Fruit fly (Drosophila melanogaster): ENCODE results near the gene dpr8.

DNA sequence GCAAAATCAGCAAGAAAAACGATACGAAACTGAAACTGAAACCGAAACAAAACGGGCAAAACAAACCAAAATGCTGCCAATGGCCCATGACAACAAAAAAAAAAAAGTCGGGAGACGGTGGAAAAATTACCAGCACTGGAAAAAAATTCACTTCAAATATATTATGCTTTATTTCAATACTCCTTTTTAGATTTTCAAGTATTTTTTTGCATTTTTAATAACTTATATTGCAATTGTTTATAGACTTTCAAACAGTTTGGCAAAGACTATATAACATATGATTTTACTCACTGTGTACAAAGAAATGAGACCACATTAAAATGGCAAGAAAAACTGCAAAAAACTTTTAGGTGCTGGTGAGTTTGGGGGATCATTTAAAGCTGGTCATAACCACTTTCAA lies 179.0 kb downstream of the dpr8 start:
- TF ChIP-seq CG8281 (tag; optimal IDR thresholded peaks at IDR 0.05) (no peak), Dp (GFP tag; optimal IDR thresholded peaks at IDR 0.05) (no peak), fru (optimal IDR thresholded peaks at IDR 0.05) (no peak), odd (GFP tag; optimal IDR thresholded peaks at IDR 0.05) (no peak), zf30C (GFP tag; optimal IDR thresholded peaks at IDR 0.05) (no peak), CG10959 (GFP tag; IDR thresholded peaks at IDR 0.05) (no peak), stwl (tag; optimal IDR thresholded peaks at IDR 0.05) (no peak), Chrac-16 (GFP tag; optimal IDR thresholded peaks at IDR 0.05) (no peak), pnt (GFP tag; optimal IDR thresholded peaks at IDR 0.05) (no peak), CG5953 (GFP tag; IDR thresholded peaks at IDR 0.05) (no peak), CG12659 (GFP tag; optimal IDR thresholded peaks at IDR 0.05) (no peak), CG30020 (tag; optimal IDR thresholded peaks at IDR 0.05) (no peak), CG13424 (tag; optimal IDR thresholded peaks at IDR 0.05) (no peak)

All from whole organism, embryonic.